Fruit fly (Drosophila melanogaster) Kc167 (cell line): ENCODE data around the gene CG43386.

Experiments
- Sin3A ChIP-seq: fragments of >200 bp; optimal IDR thresholded peaks from 2 replicates; lab custom pipeline; 2018; ENCODE audit warnings: missing external identifiers
- insv ChIP-seq: fragments of >200 bp; optimal IDR thresholded peaks from 3 replicates; lab custom pipeline; 2018; ENCODE audit warnings: missing external identifiers
- psq ChIP-seq: fragments of >200 bp; optimal IDR thresholded peaks from 2 replicates; lab custom pipeline; 2017; ENCODE audit warnings: missing external identifiers

DNA sequence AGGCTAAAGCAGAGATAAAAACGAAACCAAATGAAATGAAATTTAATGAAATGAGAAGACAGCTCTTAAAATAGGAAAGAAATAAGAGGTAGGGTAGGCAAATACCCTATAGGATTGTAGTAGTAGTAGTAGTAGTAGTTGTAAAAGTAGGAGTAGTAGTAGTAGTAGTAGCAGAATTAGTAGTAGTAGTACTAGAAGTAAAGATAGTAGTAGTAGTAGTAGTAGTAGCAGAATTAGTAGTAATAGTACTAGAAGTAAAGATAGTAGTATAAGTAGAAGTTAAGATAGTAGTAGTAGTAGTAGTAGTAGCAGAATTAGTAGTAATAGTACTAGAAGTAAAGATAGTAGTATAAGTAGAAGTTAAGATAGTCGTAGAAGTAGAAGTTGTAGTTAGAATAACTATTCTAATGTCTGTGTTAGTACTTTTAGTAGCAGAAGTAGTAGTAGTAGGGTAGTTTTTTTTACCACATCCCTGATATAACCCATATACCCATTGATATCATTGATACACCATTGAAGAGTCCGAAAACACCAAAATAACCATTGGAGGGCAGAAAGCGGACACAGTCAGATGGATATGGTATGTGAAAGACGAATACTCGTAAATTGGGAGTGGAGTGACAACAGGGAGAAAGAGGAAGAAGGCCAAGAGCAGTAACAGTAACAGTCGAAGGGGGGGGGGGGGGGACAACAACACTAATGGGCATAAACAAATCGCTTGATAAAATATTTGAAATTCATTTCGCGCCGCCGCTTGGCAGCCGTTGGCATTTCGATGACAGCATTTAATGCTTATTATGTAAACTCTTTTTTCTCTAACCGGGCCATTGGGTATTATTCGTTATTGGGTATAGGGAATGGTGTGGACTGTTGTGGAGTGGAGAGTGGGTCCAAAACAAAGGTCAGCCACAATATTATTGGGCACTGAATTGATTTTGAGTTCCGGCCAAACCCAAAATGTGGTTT is 37.8 kb upstream of the CG43386 start:
- TF ChIP-seq psq (lab: Kevin White, UChicago) (no peak), Sin3A (lab: Kevin White, UChicago) (no peak), insv (lab: Kevin White, UChicago) (no peak)
